Fruit fly (Drosophila melanogaster): ENCODE measurements around the gene nSyb.

nSyb gene

dm6 chr3L:1647276-1647919 is 9.8 kb upstream of the nSyb start, which contains the start of the genes CG17249 and Bro (continued):
- TF ChIP-seq nmo (GFP tag; optimal IDR thresholded peaks at IDR 0.05) (peak; percentile 31), al (GFP tag; IDR thresholded peaks at IDR 0.05) (no peak), sna (GFP tag; IDR thresholded peaks at IDR 0.05; ENCODE audit: partially characterized antibody) (no peak), Dref (GFP tag; IDR thresholded peaks at IDR 0.05) (peak; percentile 40; the same call in 1 of the 2 replicates), mirr (GFP tag; optimal IDR thresholded peaks at IDR 0.05) (no peak), MTF-1 (GFP tag; optimal IDR thresholded peaks at IDR 0.05; ENCODE audit: borderline replicate concordance) (no peak), CG11723 (GFP tag; optimal IDR thresholded peaks at IDR 0.05) (no peak), CG15514 (GFP tag; optimal IDR thresholded peaks at IDR 0.05) (peak; percentile 85), CrebB (tag; optimal IDR thresholded peaks at IDR 0.05) (no peak), CG11093 (GFP tag; IDR thresholded peaks at IDR 0.05) (no peak), Sox100B (GFP tag; optimal IDR thresholded peaks at IDR 0.05) (no peak), sob (GFP tag; IDR thresholded peaks at IDR 0.05) (no peak), PHDP (tag; optimal IDR thresholded peaks at IDR 0.05) (no peak), Bteb2 (GFP tag; optimal IDR thresholded peaks at IDR 0.05) (peak; percentile 24), zfh1 (GFP tag; IDR thresholded peaks at IDR 0.05) (peak; percentile 34; the same call in 2 of the 3 replicates), Dfd (GFP tag; optimal IDR thresholded peaks at IDR 0.05) (no peak), CG8089 (GFP tag; optimal IDR thresholded peaks at IDR 0.05) (peak; percentile 28), MESR4 (GFP tag; optimal IDR thresholded peaks at IDR 0.05) (peak; percentile 78), Dip2 (GFP tag; IDR thresholded peaks at IDR 0.05) (no peak), Gug (GFP tag; IDR thresholded peaks at IDR 0.05) (no peak), CG31441 (GFP tag; IDR thresholded peaks at IDR 0.05) (no peak), D19A (tag; optimal IDR thresholded peaks at IDR 0.05) (no peak), CG31365 (tag; optimal IDR thresholded peaks at IDR 0.05) (no peak), cato (GFP tag; optimal IDR thresholded peaks at IDR 0.05; ENCODE audit: borderline replicate concordance) (no peak), CG2129 (GFP tag; IDR thresholded peaks at IDR 0.05; ENCODE audit: partially characterized antibody) (no peak), hb (GFP tag; IDR thresholded peaks at IDR 0.05; ENCODE audit: partially characterized antibody) (no peak), gsb-n (tag; optimal IDR thresholded peaks at IDR 0.05) (no peak), gro (GFP tag; optimal IDR thresholded peaks at IDR 0.05) (peak; percentile 43), CG6254 (GFP tag; optimal IDR thresholded peaks at IDR 0.05) (no peak), amos (GFP tag; IDR thresholded peaks at IDR 0.05; ENCODE audit: partially characterized antibody) (peak; percentile 41; the same call in 1 of the 2 replicates), CG2199 (GFP tag; IDR thresholded peaks at IDR 0.05) (no peak), yki (optimal IDR thresholded peaks at IDR 0.05) (no peak), ATbp (GFP tag; optimal IDR thresholded peaks at IDR 0.05) (no peak), CG13296 (GFP tag; optimal IDR thresholded peaks at IDR 0.05) (no peak), fu2 (GFP tag; optimal IDR thresholded peaks at IDR 0.05) (peak; percentile 23), CG10543 (GFP tag; optimal IDR thresholded peaks at IDR 0.05) (no peak), CG5180 (GFP tag; optimal IDR thresholded peaks at IDR 0.05) (no peak), CG12219 (GFP tag; optimal IDR thresholded peaks at IDR 0.05) (no peak), CG10979 (tag; optimal IDR thresholded peaks at IDR 0.05) (no peak), Ptx1 (GFP tag; IDR thresholded peaks at IDR 0.05) (0 out of 2 replicates have a peak, but pooled peaks have one; percentile 27), Bgb (GFP tag; IDR thresholded peaks at IDR 0.05; ENCODE audit: partially characterized antibody) (peak; percentile 61), CG11695 (GFP tag; IDR thresholded peaks at IDR 0.05) (no peak), dmrt99B (tag; optimal IDR thresholded peaks at IDR 0.05) (no peak), CG1647 (GFP tag; optimal IDR thresholded peaks at IDR 0.05) (peak; percentile 15), HHEX (GFP tag; optimal IDR thresholded peaks at IDR 0.05) (no peak), gfzf (GFP tag; optimal IDR thresholded peaks at IDR 0.05) (peak; percentile 53), fd64A (GFP tag; optimal IDR thresholded peaks at IDR 0.05) (no peak), Mrtf (GFP tag; IDR thresholded peaks at IDR 0.05) (no peak), Kr (GFP tag; optimal IDR thresholded peaks at IDR 0.05) (no peak)
